Worm (Caenorhabditis elegans) whole organism, L4 larva: ENCODE results near the gene inx-6.

Experiments used
- T26A8.4 ChIP-seq: fragments of 200-800 bp; sonication (Bioruptor generic); IDR thresholded peaks from 2 replicates; pipeline ENCODE4 v1.3.6; 2022; ENCODE audit warnings: missing genetic modification characterization, missing compliant biosample characterization
- aha-1 ChIP-seq: fragments of 150-350 bp; peaks from one replicate; lab custom pipeline; 2014; ENCODE audit warnings: missing biosample characterization, missing genetic modification characterization
- aly-2 ChIP-seq: sonication (generic microtip); optimal IDR thresholded peaks from 2 replicates; lab custom pipeline; 2018; ENCODE audit warnings: missing biosample characterization, missing genetic modification characterization
- ceh-44 ChIP-seq: fragments of 200-800 bp; sonication (Bioruptor generic); IDR thresholded peaks from 2 replicates; pipeline ENCODE4 v1.3.6; 2022; ENCODE audit warnings: missing genetic modification reagents, missing genetic modification characterization, missing compliant biosample characterization
- ceh-62 ChIP-seq: sonication (generic microtip); optimal IDR thresholded peaks from 2 replicates; lab custom pipeline; 2017; ENCODE audit warnings: missing biosample characterization, missing genetic modification characterization
- ces-1 ChIP-seq: fragments of 150-350 bp; sonication (generic microtip); optimal IDR thresholded peaks from 4 replicates; lab custom pipeline; 2014; ENCODE audit warnings: missing biosample characterization, missing genetic modification reagents, missing genetic modification characterization
- daf-12 ChIP-seq: fragments of 150-350 bp; optimal IDR thresholded peaks from 2 replicates; lab custom pipeline; 2014; ENCODE audit warnings: missing biosample characterization, missing genetic modification reagents, missing genetic modification characterization
- lsy-2 ChIP-seq, 2 experiments: fragments of 150-350 bp in 1 of 2; sonication (generic microtip) in 1 of 2; optimal IDR thresholded peaks; 2 replicates each; lab custom pipeline; 2014 to 2017; ENCODE audit warnings: missing biosample characterization in 2 of 2, missing genetic modification characterization in 2 of 2
- nhr-6 ChIP-seq: fragments of 150-350 bp; optimal IDR thresholded peaks from 2 replicates; lab custom pipeline; 2014; ENCODE audit warnings: missing biosample characterization, missing genetic modification characterization
- unc-39 ChIP-seq: sonication (generic microtip); optimal IDR thresholded peaks from 2 replicates; lab custom pipeline; 2017; ENCODE audit warnings: missing biosample characterization, missing genetic modification characterization
- zfp-3 ChIP-seq: fragments of 200-800 bp; sonication (Bioruptor generic); conservative IDR thresholded peaks from 2 replicates; pipeline ENCODE4 v1.3.6; 2022; ENCODE audit warnings: missing genetic modification reagents, missing genetic modification characterization, missing compliant biosample characterization
- ztf-11 ChIP-seq: fragments of 150-350 bp; optimal IDR thresholded peaks from 2 replicates; lab custom pipeline; 2014; ENCODE audit warnings: missing biosample characterization, missing genetic modification characterization

ce11 chrIV:12715947-12716382 is 30.4 kb upstream of the inx-6 start:
- TF ChIP-seq unc-39 = no peak
- peak in 1 of 2 experiments; percentile 65 for TF ChIP-seq lsy-2 (tag; optimal IDR thresholded peaks at IDR 0.05; lab: Kevin White, UChicago)
- no peak for TF ChIP-seq ceh-44 (GFP tag; lab: Robert Waterston, UW)
- TF ChIP-seq nhr-6 (tag; lab: Kevin White, UChicago) = no peak
- TF ChIP-seq ztf-11 (tag; lab: Kevin White, UChicago) = no peak
- TF ChIP-seq T26A8.4 = no peak
- TF ChIP-seq ces-1 (GFP tag; lab: Kevin White, UChicago) = no peak
- TF ChIP-seq aha-1 (tag; lab: Kevin White, UChicago) = no peak
- no peak for TF ChIP-seq ceh-62 (tag; lab: Kevin White, UChicago)
- TF ChIP-seq daf-12 (tag; lab: Kevin White, UChicago) = no peak
- no peak for TF ChIP-seq aly-2 (tag; lab: Kevin White, UChicago)
- no peak for TF ChIP-seq zfp-3 (GFP tag; lab: Robert Waterston, UW)
